Worm (Caenorhabditis elegans) whole organism, L4 larva: ENCODE data around the gene F31B9.4.

ENCODE experiments used
- R02D3.7 ChIP-seq: fragments of 150-350 bp; sonication (generic microtip); optimal IDR thresholded peaks from 3 replicates; lab custom pipeline; 2014; ENCODE audit warnings: missing biosample characterization, missing genetic modification characterization
- lin-29 ChIP-seq: fragments of 200-800 bp; sonication (Bioruptor generic); IDR thresholded peaks from 2 replicates; pipeline ENCODE4 v1.3.6; 2022; ENCODE audit warnings: missing genetic modification reagents, missing genetic modification characterization, missing compliant biosample characterization
- nhr-76 ChIP-seq: fragments of 150-350 bp; optimal IDR thresholded peaks from 2 replicates; lab custom pipeline; 2014; ENCODE audit warnings: missing biosample characterization, missing genetic modification characterization
- set-16 ChIP-seq: fragments of 200-800 bp; sonication (Bioruptor generic); IDR thresholded peaks from 2 replicates; pipeline ENCODE4 v1.3.6; 2022; ENCODE audit warnings: missing genetic modification reagents, missing genetic modification characterization, missing compliant biosample characterization

DNA sequence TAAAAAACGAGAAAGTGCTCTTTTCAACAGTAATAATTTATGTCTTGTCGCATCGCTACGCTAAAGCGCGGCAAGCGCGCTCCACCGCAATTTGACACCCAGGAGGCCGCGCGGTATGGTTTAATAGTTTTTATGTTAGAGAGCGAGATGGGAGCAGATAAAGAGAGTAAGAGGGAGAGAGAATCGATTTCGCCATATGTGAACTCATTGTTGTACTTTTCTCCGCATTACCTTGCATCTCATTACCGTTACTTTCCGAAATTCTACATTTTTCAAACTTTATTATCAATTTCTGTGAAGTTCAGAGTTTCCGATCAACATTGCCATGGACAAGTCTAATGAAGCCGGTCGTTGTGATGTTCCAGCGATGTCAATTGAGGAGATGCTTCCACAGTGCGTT lies 6.5 kb upstream of the F31B9.4 start, which contains the start of gene F31B9.3:
- TF ChIP-seq lin-29 (GFP tag; lab: Robert Waterston, UW) (no peak), set-16 (GFP tag; lab: Robert Waterston, UW) (no peak), nhr-76 (tag; lab: Kevin White, UChicago) (no peak), R02D3.7 (tag; lab: Kevin White, UChicago) (no peak)
